Fruit fly (Drosophila melanogaster) whole organism, embryonic: Measurements from ENCODE around the gene CG31549.

Experiments used
- Adf1 ChIP-seq: fragments of 200-800 bp; sonication (Bioruptor generic); IDR thresholded peaks from 2 replicates; pipeline ENCODE4 v1.3.6; 2022; ENCODE audit warnings: missing biosample characterization, missing genetic modification characterization
- BtbVII ChIP-seq: fragments of 200-800 bp; sonication (Bioruptor generic); optimal IDR thresholded peaks from 3 replicates; lab custom pipeline; 2017; ENCODE audit warnings: missing biosample characterization, mild to moderate bottlenecking, missing genetic modification characterization
- Bteb2 ChIP-seq: fragments of 200-800 bp; sonication (Bioruptor generic); optimal IDR thresholded peaks from 2 replicates; lab custom pipeline; 2016; ENCODE audit warnings: missing biosample characterization, missing genetic modification characterization
- CG12155 ChIP-seq: fragments of 200-800 bp; sonication (Bioruptor generic); optimal IDR thresholded peaks from 3 replicates; lab custom pipeline; 2016; ENCODE audit warnings: missing biosample characterization, missing genetic modification characterization
- CG12391 ChIP-seq: fragments of 200-800 bp; sonication (Bioruptor generic); optimal IDR thresholded peaks from 3 replicates; lab custom pipeline; 2018; ENCODE audit warnings: missing biosample characterization, mild to moderate bottlenecking, missing genetic modification characterization, moderate library complexity
- CG12744 ChIP-seq: fragments of 200-800 bp; sonication (Bioruptor generic); optimal IDR thresholded peaks from 2 replicates; lab custom pipeline; 2016; ENCODE audit warnings: missing biosample characterization, missing genetic modification characterization
- CG13287 ChIP-seq: fragments of 200-800 bp; sonication (Bioruptor generic); IDR thresholded peaks from 2 replicates; pipeline ENCODE4 v1.3.6; 2022; ENCODE audit warnings: missing biosample characterization, missing genetic modification characterization; ENCODE audit not compliant: partially characterized antibody
- CG14965 ChIP-seq: fragments of 200-800 bp; sonication (Bioruptor generic); optimal IDR thresholded peaks from 2 replicates; lab custom pipeline; 2016; ENCODE audit warnings: missing biosample characterization, missing genetic modification characterization, borderline replicate concordance
- CG1529 ChIP-seq: fragments of 200-800 bp; sonication (Bioruptor generic); optimal IDR thresholded peaks from 3 replicates; lab custom pipeline; 2018; ENCODE audit warnings: missing biosample characterization, missing genetic modification characterization
- CG16813 ChIP-seq: fragments of 200-800 bp; sonication (Bioruptor generic); IDR thresholded peaks from 3 replicates; pipeline ENCODE4 v1.3.6; 2022; ENCODE audit warnings: missing biosample characterization, missing genetic modification characterization; ENCODE audit not compliant: partially characterized antibody
- CG17359 ChIP-seq: fragments of 200-800 bp; sonication (Bioruptor generic); optimal IDR thresholded peaks from 3 replicates; lab custom pipeline; 2018; ENCODE audit warnings: missing biosample characterization, mild to moderate bottlenecking, missing genetic modification characterization, moderate library complexity
- CG17829 ChIP-seq: fragments of 200-800 bp; optimal IDR thresholded peaks from 2 replicates; lab custom pipeline; 2019; ENCODE audit warnings: missing biosample characterization, mild to moderate bottlenecking, missing genetic modification characterization, moderate library complexity
- CG18599 ChIP-seq: fragments of 200-800 bp; sonication (Bioruptor generic); optimal IDR thresholded peaks from 3 replicates; lab custom pipeline; 2017; ENCODE audit warnings: missing biosample characterization, missing genetic modification characterization, mild to moderate bottlenecking, moderate library complexity, missing genetic modification reagents
- CG2875 ChIP-seq: fragments of 200-800 bp; sonication (Bioruptor generic); optimal IDR thresholded peaks from 2 replicates; lab custom pipeline; 2017; ENCODE audit warnings: missing biosample characterization, mild to moderate bottlenecking, missing genetic modification characterization, missing genetic modification reagents
- CG3065 ChIP-seq: fragments of 200-800 bp; sonication (Bioruptor generic); optimal IDR thresholded peaks from 2 replicates; lab custom pipeline; 2016; ENCODE audit warnings: missing biosample characterization, missing genetic modification characterization
- CG31441 ChIP-seq: fragments of 200-800 bp; sonication (Bioruptor generic); IDR thresholded peaks from 2 replicates; pipeline ENCODE4 v1.3.6; 2022; ENCODE audit warnings: missing biosample characterization, missing genetic modification characterization
- CG3281 ChIP-seq: fragments of 200-800 bp; sonication (Bioruptor generic); optimal IDR thresholded peaks from 3 replicates; lab custom pipeline; 2017; ENCODE audit warnings: missing biosample characterization, mild to moderate bottlenecking, missing genetic modification characterization
- CG4617 ChIP-seq: fragments of 200-800 bp; sonication (Bioruptor generic); optimal IDR thresholded peaks from 3 replicates; lab custom pipeline; 2016; ENCODE audit warnings: missing biosample characterization, missing genetic modification characterization, borderline replicate concordance
- CG5245 ChIP-seq: fragments of 200-800 bp; sonication (Bioruptor generic); optimal IDR thresholded peaks from 3 replicates; lab custom pipeline; 2016; ENCODE audit warnings: missing biosample characterization, missing genetic modification characterization
- CG6689 ChIP-seq: fragments of 200-800 bp; sonication (Bioruptor generic); IDR thresholded peaks from 2 replicates; pipeline ENCODE4 v1.3.6; 2022; ENCODE audit warnings: missing biosample characterization, missing genetic modification characterization
- CG7357 ChIP-seq: fragments of 200-800 bp; sonication (Bioruptor generic); IDR thresholded peaks from 3 replicates; pipeline ENCODE4 v1.3.6; 2022; ENCODE audit warnings: missing biosample characterization, missing genetic modification characterization
- CG7556 ChIP-seq: fragments of 200-800 bp; sonication (Bioruptor generic); optimal IDR thresholded peaks from 2 replicates; lab custom pipeline; 2017; ENCODE audit warnings: missing biosample characterization, mild to moderate bottlenecking, missing genetic modification characterization
- CG8290 ChIP-seq, 3 experiments: fragments of 200-800 bp; sonication (Bioruptor generic); optimal IDR thresholded peaks; 2 replicates each; lab custom pipeline; 2016 to 2019; ENCODE audit warnings: missing biosample characterization in 3 of 3, missing genetic modification characterization in 3 of 3, mild to moderate bottlenecking in 2 of 3, moderate library complexity in 1 of 3
- CG9215 ChIP-seq: fragments of 200-800 bp; sonication (Bioruptor generic); IDR thresholded peaks from 2 replicates; pipeline ENCODE4 v1.3.6; 2022; ENCODE audit warnings: missing biosample characterization, missing genetic modification characterization
- D ChIP-seq, 2 experiments: fragments of 200-800 bp in 1 of 2; fragments of >200 bp in 1 of 2; sonication (Bioruptor generic) in 1 of 2; optimal IDR thresholded peaks; 2 replicates in 1 of 2; 3 replicates in 1 of 2; lab custom pipeline; 2017; ENCODE audit warnings: mild to moderate bottlenecking in 1 of 2, missing biosample characterization in 1 of 2, missing genetic modification characterization in 1 of 2, missing genetic modification reagents in 1 of 2
- D19B ChIP-seq: fragments of 200-800 bp; sonication (Bioruptor generic); optimal IDR thresholded peaks from 2 replicates; lab custom pipeline; 2017; ENCODE audit warnings: missing biosample characterization, mild to moderate bottlenecking, missing genetic modification characterization
- Dip3 ChIP-seq: fragments of 200-800 bp; sonication (Bioruptor generic); optimal IDR thresholded peaks from 3 replicates; lab custom pipeline; 2016; ENCODE audit warnings: missing biosample characterization, missing genetic modification characterization
- Fer1 ChIP-seq: fragments of 200-800 bp; sonication (Bioruptor generic); optimal IDR thresholded peaks from 2 replicates; lab custom pipeline; 2017; ENCODE audit warnings: missing biosample characterization, mild to moderate bottlenecking, missing genetic modification characterization
- HLH54F ChIP-seq: fragments of 200-800 bp; sonication (Bioruptor generic); optimal IDR thresholded peaks from 3 replicates; lab custom pipeline; 2016; ENCODE audit warnings: missing biosample characterization, missing genetic modification characterization
- Hsf ChIP-seq: fragments of 200-800 bp; sonication (Bioruptor generic); optimal IDR thresholded peaks from 3 replicates; lab custom pipeline; 2016; ENCODE audit warnings: missing biosample characterization, missing genetic modification characterization
- NfI ChIP-seq: fragments of 200-800 bp; sonication (Bioruptor generic); optimal IDR thresholded peaks from 3 replicates; lab custom pipeline; 2018; ENCODE audit warnings: missing biosample characterization, mild to moderate bottlenecking, missing genetic modification characterization, moderate library complexity
- Ravus ChIP-seq: fragments of 200-800 bp; sonication (Bioruptor generic); IDR thresholded peaks from 2 replicates; pipeline ENCODE4 v1.3.6; 2022; ENCODE audit warnings: missing biosample characterization, missing genetic modification characterization
- Sin3A ChIP-seq: fragments of >200 bp; optimal IDR thresholded peaks from 2 replicates; lab custom pipeline; 2018
- Sox100B ChIP-seq: fragments of 200-800 bp; sonication (Bioruptor generic); optimal IDR thresholded peaks from 3 replicates; lab custom pipeline; 2018; ENCODE audit warnings: missing biosample characterization, mild to moderate bottlenecking, missing genetic modification characterization
- Spps ChIP-seq: fragments of 200-800 bp; sonication (Bioruptor generic); optimal IDR thresholded peaks from 2 replicates; lab custom pipeline; 2018; ENCODE audit warnings: missing biosample characterization, mild to moderate bottlenecking, missing genetic modification characterization
- Stat92E ChIP-seq, 3 experiments: fragments of >200 bp in 2 of 3; fragments of 200-800 bp in 1 of 3; sonication (Bioruptor generic) in 1 of 3; optimal IDR thresholded peaks; 2 replicates each; lab custom pipeline; 2017 to 2019; ENCODE audit warnings: missing biosample characterization in 3 of 3, missing genetic modification characterization in 3 of 3, mild to moderate bottlenecking in 1 of 3, moderate library complexity in 1 of 3
- abd-A ChIP-seq: fragments of 200-800 bp; sonication (Bioruptor generic); optimal IDR thresholded peaks from 3 replicates; lab custom pipeline; 2019; ENCODE audit warnings: missing biosample characterization, mild to moderate bottlenecking, missing genetic modification characterization, moderate library complexity
- gcm ChIP-seq: fragments of 200-800 bp; sonication (Bioruptor generic); optimal IDR thresholded peaks from 2 replicates; lab custom pipeline; 2019; ENCODE audit warnings: missing biosample characterization, mild to moderate bottlenecking, missing genetic modification characterization, moderate library complexity
- ham ChIP-seq: fragments of 200-800 bp; sonication (Bioruptor generic); IDR thresholded peaks from 2 replicates; pipeline ENCODE4 v1.3.6; 2022; ENCODE audit warnings: missing biosample characterization, missing genetic modification characterization
- jing ChIP-seq: fragments of 200-800 bp; sonication (Bioruptor generic); optimal IDR thresholded peaks from 2 replicates; lab custom pipeline; 2018; ENCODE audit warnings: missing biosample characterization, mild to moderate bottlenecking, missing genetic modification characterization
- kah ChIP-seq: fragments of 200-800 bp; sonication (Bioruptor generic); optimal IDR thresholded peaks from 2 replicates; lab custom pipeline; 2018; ENCODE audit warnings: missing biosample characterization, mild to moderate bottlenecking, missing genetic modification characterization
- lola ChIP-seq, 3 experiments: fragments of >200 bp in 2 of 3; fragments of 200-800 bp in 1 of 3; sonication (Bioruptor generic) in 1 of 3; optimal IDR thresholded peaks; 2 replicates each; lab custom pipeline; 2017 to 2019; ENCODE audit warnings: missing biosample characterization in 3 of 3, missing genetic modification characterization in 3 of 3, mild to moderate bottlenecking in 1 of 3, moderate library complexity in 1 of 3
- lov ChIP-seq, 2 experiments: fragments of 200-800 bp in 1 of 2; fragments of >200 bp in 1 of 2; sonication (Bioruptor generic) in 1 of 2; IDR thresholded peaks in 1 of 2; optimal IDR thresholded peaks in 1 of 2; 2 replicates in 1 of 2; 3 replicates in 1 of 2; pipeline versions ENCODE4 v1.3.6 to Lab custom; 2017 to 2022; ENCODE audit warnings: missing biosample characterization in 1 of 2, missing genetic modification characterization in 1 of 2
- seq ChIP-seq: fragments of 200-800 bp; sonication (Bioruptor generic); IDR thresholded peaks from 2 replicates; pipeline ENCODE4 v1.3.6; 2022; ENCODE audit warnings: missing biosample characterization, missing genetic modification characterization
- tin ChIP-seq: fragments of 200-800 bp; sonication (Bioruptor generic); optimal IDR thresholded peaks from 3 replicates; lab custom pipeline; 2016; ENCODE audit warnings: missing biosample characterization, missing genetic modification characterization
- tll ChIP-seq, 2 experiments: fragments of 200-800 bp in 1 of 2; fragments of >200 bp in 1 of 2; sonication (Bioruptor generic) in 1 of 2; optimal IDR thresholded peaks; 2 replicates each; lab custom pipeline; 2017 to 2019; ENCODE audit warnings: missing biosample characterization in 2 of 2, missing genetic modification characterization in 2 of 2, mild to moderate bottlenecking in 1 of 2, moderate library complexity in 1 of 2
- tx ChIP-seq: fragments of 200-800 bp; sonication (Bioruptor generic); optimal IDR thresholded peaks from 2 replicates; lab custom pipeline; 2016; ENCODE audit warnings: missing biosample characterization, missing genetic modification characterization
- zf30C ChIP-seq: fragments of 200-800 bp; sonication (Bioruptor generic); optimal IDR thresholded peaks from 3 replicates; lab custom pipeline; 2018; ENCODE audit warnings: missing biosample characterization, mild to moderate bottlenecking, missing genetic modification characterization

CG31549 gene

DNA sequence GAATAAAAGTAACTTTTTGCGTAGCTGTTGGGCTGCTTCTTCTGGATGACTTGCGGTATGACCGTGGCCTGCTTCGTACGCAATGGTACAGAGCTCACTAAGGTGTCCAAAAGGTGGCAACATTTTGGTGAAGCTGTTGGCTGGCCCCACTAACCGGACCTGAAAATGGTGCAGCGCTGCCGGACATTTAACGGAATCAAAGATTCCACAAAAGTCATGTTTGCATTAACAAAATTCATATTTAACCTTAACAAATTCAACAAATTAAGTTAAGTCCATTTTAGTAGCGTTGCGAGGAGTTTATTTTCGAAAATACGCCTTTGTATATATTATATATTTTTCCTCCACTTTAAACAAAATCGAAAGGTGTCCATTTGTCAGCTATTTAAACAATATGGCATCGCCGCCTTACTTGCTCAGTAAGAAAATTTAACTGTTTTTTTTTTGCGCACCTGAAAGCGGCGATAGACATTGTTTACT, 30.9 kb upstream of the CG31549 start, which contains the start of the genes kra and SecS (continued):
- TF ChIP-seq lola (GFP tag; optimal IDR thresholded peaks at IDR 0.05; lab: Kevin White, UChicago) (peak in 1 of 3 experiments; percentile 57), CG1529 (peak; percentile 31), Spps (tag; lab: Kevin White, UChicago) (no peak), BtbVII (GFP tag; lab: Kevin White, UChicago) (peak; percentile 33), Fer1 (peak; percentile 68), CG9215 (GFP tag; lab: Robert Waterston, UW) (no peak), Sin3A (lab: Kevin White, UChicago) (peak; percentile 84), CG14965 (GFP tag; lab: Kevin White, UChicago) (no peak), Stat92E (GFP tag; optimal IDR thresholded peaks at IDR 0.05; lab: Kevin White, UChicago) (no peak), CG2875 (GFP tag; lab: Kevin White, UChicago) (peak; percentile 35), Dip3 (peak; percentile 48), tx (GFP tag; lab: Kevin White, UChicago) (peak; percentile 20), CG3065 (GFP tag; lab: Kevin White, UChicago) (no peak), CG31441 (GFP tag; lab: Robert Waterston, UW) (no peak), CG7357 (GFP tag; lab: Robert Waterston, UW) (no peak), lov (optimal IDR thresholded peaks at IDR 0.05; lab: Kevin White, UChicago) (no peak), lov (GFP tag; IDR thresholded peaks at IDR 0.05; lab: Robert Waterston, UW) (no peak), HLH54F (GFP tag; lab: Kevin White, UChicago) (peak; percentile 53), gcm (GFP tag; lab: Kevin White, UChicago) (no peak), CG17829 (tag; lab: Kevin White, UChicago) (peak; percentile 67), tll (GFP tag; optimal IDR thresholded peaks at IDR 0.05; lab: Kevin White, UChicago) (peak; percentile 43 to 92), zf30C (GFP tag; lab: Kevin White, UChicago) (no peak), Ravus (GFP tag; lab: Robert Waterston, UW) (no peak), CG18599 (GFP tag; lab: Kevin White, UChicago) (peak; percentile 72), CG8290 (GFP tag; optimal IDR thresholded peaks at IDR 0.05; lab: Kevin White, UChicago) (peak; percentile 48), CG8290 (tag; optimal IDR thresholded peaks at IDR 0.05; lab: Kevin White, UChicago) (peak in 1 of 2 experiments; percentile 78), CG12155 (GFP tag; lab: Kevin White, UChicago) (peak; percentile 72), Bteb2 (GFP tag; lab: Kevin White, UChicago) (peak; percentile 29), seq (GFP tag; lab: Robert Waterston, UW) (no peak), CG16813 (GFP tag; lab: Robert Waterston, UW) (no peak), Adf1 (GFP tag; lab: Robert Waterston, UW) (no peak), CG7556 (peak; percentile 62), D19B (peak; percentile 4), Hsf (GFP tag; lab: Kevin White, UChicago) (peak; percentile 52), CG17359 (tag; lab: Kevin White, UChicago) (peak; percentile 34), abd-A (tag; lab: Kevin White, UChicago) (no peak), CG12744 (GFP tag; lab: Kevin White, UChicago) (peak; percentile 21), kah (no peak), Sox100B (GFP tag; lab: Kevin White, UChicago) (peak; percentile 71), CG3281 (GFP tag; lab: Kevin White, UChicago) (peak; percentile 62), CG5245 (GFP tag; lab: Kevin White, UChicago) (peak; percentile 49), CG4617 (GFP tag; lab: Kevin White, UChicago) (peak; percentile 86), CG12391 (tag; lab: Kevin White, UChicago) (peak; percentile 74), CG6689 (GFP tag; lab: Robert Waterston, UW) (no peak), jing (no peak), CG13287 (GFP tag; lab: Robert Waterston, UW) (no peak), D (optimal IDR thresholded peaks at IDR 0.05; lab: Kevin White, UChicago) (no peak), D (GFP tag; optimal IDR thresholded peaks at IDR 0.05; lab: Kevin White, UChicago) (no peak), NfI (GFP tag; lab: Kevin White, UChicago) (peak; percentile 55), tin (GFP tag; lab: Kevin White, UChicago) (peak; percentile 65), ham (GFP tag; lab: Robert Waterston, UW) (no peak)
